Fruit fly (Drosophila melanogaster): Measurements from ENCODE around the gene PNUTS.

DNA sequence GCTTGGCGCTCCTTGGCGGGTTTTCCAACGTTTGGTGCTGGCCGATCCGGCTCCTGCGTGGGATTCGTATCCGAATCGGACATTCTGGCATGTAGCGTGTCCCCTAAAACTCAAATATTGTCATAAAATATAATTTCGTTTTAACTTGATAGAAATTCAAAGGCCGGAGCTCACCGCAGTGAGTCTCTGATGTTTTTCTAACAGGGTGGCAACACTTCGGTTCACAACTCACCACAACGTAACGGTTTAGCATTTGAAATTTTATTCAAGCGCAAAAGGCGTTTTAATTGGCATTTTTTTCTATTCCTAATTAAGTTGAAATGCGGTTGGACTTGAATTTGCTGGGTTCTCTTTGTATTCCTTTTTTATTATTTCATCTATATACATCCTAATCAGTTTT lies 14.7 kb downstream of the PNUTS start, which contains the start of gene CG15824:
- TF ChIP-seq pum (GFP tag; optimal IDR thresholded peaks at IDR 0.05), result no peak
- no peak for TF ChIP-seq CG7987 (GFP tag; optimal IDR thresholded peaks at IDR 0.05)
- no peak for TF ChIP-seq CG2202 (tag; optimal IDR thresholded peaks at IDR 0.05)
- no peak for TF ChIP-seq exex (tag; optimal IDR thresholded peaks at IDR 0.05)
- TF ChIP-seq ac (GFP tag; optimal IDR thresholded peaks at IDR 0.05), result no peak
- TF ChIP-seq gsb (GFP tag; IDR thresholded peaks at IDR 0.05), result no peak
- no peak for TF ChIP-seq NC2α (GFP tag; optimal IDR thresholded peaks at IDR 0.05)
- no peak for TF ChIP-seq kay (GFP tag; optimal IDR thresholded peaks at IDR 0.05)
- TF ChIP-seq CG16779 (GFP tag; IDR thresholded peaks at IDR 0.05), result no peak
- TF ChIP-seq CG13424 (tag; optimal IDR thresholded peaks at IDR 0.05), result no peak
- no peak for TF ChIP-seq usp (GFP tag; optimal IDR thresholded peaks at IDR 0.05)

All from whole organism, embryonic.